Fruit fly (Drosophila melanogaster): ENCODE results near the gene CG42714.

Gene CG42714

dm6 chr3L:6220187-6220586, 13.7 kb downstream of the CG42714 start, which contains the start of gene CG33946 (continued):
- TF ChIP-seq tgo (GFP tag; IDR thresholded peaks at IDR 0.05) (no peak), CG17829 (tag; optimal IDR thresholded peaks at IDR 0.05) (no peak), corto (GFP tag; optimal IDR thresholded peaks at IDR 0.05) (no peak), CG4820 (GFP tag; optimal IDR thresholded peaks at IDR 0.05) (peak; percentile 23), Dll (GFP tag; IDR thresholded peaks at IDR 0.05; ENCODE audit: partially characterized antibody) (no peak), Mrtf (GFP tag; IDR thresholded peaks at IDR 0.05) (no peak), lilli (GFP tag; optimal IDR thresholded peaks at IDR 0.05) (peak; percentile 13), CG10366 (GFP tag; IDR thresholded peaks at IDR 0.05) (no peak), vnd (GFP tag; IDR thresholded peaks at IDR 0.05; ENCODE audit: partially characterized antibody) (0 out of 3 replicates have a peak, but pooled peaks have one; percentile 18), pfk (GFP tag; optimal IDR thresholded peaks at IDR 0.05) (no peak), wek (GFP tag; optimal IDR thresholded peaks at IDR 0.05) (no peak), lmd (GFP tag; IDR thresholded peaks at IDR 0.05) (peak; percentile 61), CG7372 (GFP tag; IDR thresholded peaks at IDR 0.05) (no peak), dm (GFP tag; optimal IDR thresholded peaks at IDR 0.05) (no peak), CG4282 (GFP tag; optimal IDR thresholded peaks at IDR 0.05) (no peak), ac (GFP tag; optimal IDR thresholded peaks at IDR 0.05) (no peak), vfl (GFP tag; optimal IDR thresholded peaks at IDR 0.05) (no peak), Abd-B (GFP tag; optimal IDR thresholded peaks at IDR 0.05) (no peak), ci (GFP tag; IDR thresholded peaks at IDR 0.05) (0 out of 3 replicates have a peak, but pooled peaks have one; percentile 56), CG4730 (GFP tag; IDR thresholded peaks at IDR 0.05) (no peak), CG8290 (GFP tag; optimal IDR thresholded peaks at IDR 0.05) (no peak), CG8290 (tag; optimal IDR thresholded peaks at IDR 0.05) (peak in 1 of 2 experiments; percentile 0), CG12071 (GFP tag; optimal IDR thresholded peaks at IDR 0.05) (no peak), HLH3B (GFP tag; IDR thresholded peaks at IDR 0.05) (0 out of 2 replicates have a peak, but pooled peaks have one; percentile 42), CG16813 (GFP tag; IDR thresholded peaks at IDR 0.05; ENCODE audit: partially characterized antibody) (no peak), Mad (GFP tag; optimal IDR thresholded peaks at IDR 0.05) (no peak), Dfd (GFP tag; optimal IDR thresholded peaks at IDR 0.05) (no peak), ems (GFP tag; optimal IDR thresholded peaks at IDR 0.05) (peak; percentile 47), CG14441 (GFP tag; IDR thresholded peaks at IDR 0.05) (peak; percentile 57), MTF-1 (GFP tag; optimal IDR thresholded peaks at IDR 0.05; ENCODE audit: borderline replicate concordance) (no peak), E2f1 (GFP tag; IDR thresholded peaks at IDR 0.05) (0 out of 2 replicates have a peak, but pooled peaks have one; percentile 25), CG13123 (GFP tag; optimal IDR thresholded peaks at IDR 0.05) (no peak), Hr39 (optimal IDR thresholded peaks at IDR 0.05) (no peak), insv (GFP tag; optimal IDR thresholded peaks at IDR 0.05) (no peak), zfh2 (GFP tag; optimal IDR thresholded peaks at IDR 0.05) (no peak), CG11247 (GFP tag; IDR thresholded peaks at IDR 0.05) (no peak), onecut (GFP tag; IDR thresholded peaks at IDR 0.05) (no peak), psq (GFP tag; optimal IDR thresholded peaks at IDR 0.05) (no peak), CG1832 (GFP tag; optimal IDR thresholded peaks at IDR 0.05) (no peak), fd3F (GFP tag; optimal IDR thresholded peaks at IDR 0.05) (no peak), maf-S (GFP tag; optimal IDR thresholded peaks at IDR 0.05) (no peak), Asciz (GFP tag; optimal IDR thresholded peaks at IDR 0.05) (no peak), Deaf1 (tag; optimal IDR thresholded peaks at IDR 0.05) (no peak), org-1 (GFP tag; optimal IDR thresholded peaks at IDR 0.05) (no peak), CG11696 (GFP tag; IDR thresholded peaks at IDR 0.05) (no peak), sna (GFP tag; IDR thresholded peaks at IDR 0.05; ENCODE audit: partially characterized antibody) (no peak), eve (GFP tag; optimal IDR thresholded peaks at IDR 0.05) (peak in 1 of 2 experiments; percentile 15), CG10431 (GFP tag; optimal IDR thresholded peaks at IDR 0.05) (no peak), CG10654 (GFP tag; optimal IDR thresholded peaks at IDR 0.05) (peak; percentile 21), hb (GFP tag; IDR thresholded peaks at IDR 0.05; ENCODE audit: partially characterized antibody) (no peak), Dref (GFP tag; IDR thresholded peaks at IDR 0.05) (no peak), MESR4 (GFP tag; optimal IDR thresholded peaks at IDR 0.05) (no peak), CG30403 (GFP tag; optimal IDR thresholded peaks at IDR 0.05) (peak; percentile 16)
